Worm (Caenorhabditis elegans) whole organism, L2 larva: ENCODE results near the gene nex-4.

Source experiments
- C34F6.9 ChIP-seq: fragments of 150-350 bp; optimal IDR thresholded peaks from 2 replicates; lab custom pipeline; 2014; ENCODE audit warnings: missing biosample characterization, missing genetic modification characterization
- R02D3.7 ChIP-seq: fragments of 150-350 bp; optimal IDR thresholded peaks from 2 replicates; lab custom pipeline; 2014; ENCODE audit warnings: missing biosample characterization, missing genetic modification characterization
- Y55F3AM.14 ChIP-seq: fragments of 200-800 bp; sonication (Bioruptor generic); optimal IDR thresholded peaks from 2 replicates; lab custom pipeline; 2018; ENCODE audit warnings: mild to moderate bottlenecking, missing genetic modification characterization, missing compliant biosample characterization
- ZK546.5 ChIP-seq: sonication (generic microtip); optimal IDR thresholded peaks from 2 replicates; lab custom pipeline; 2017; ENCODE audit warnings: missing biosample characterization, missing genetic modification characterization
- alr-1 ChIP-seq: fragments of 150-350 bp; optimal IDR thresholded peaks from 2 replicates; lab custom pipeline; 2014; ENCODE audit warnings: missing biosample characterization, missing genetic modification characterization
- aly-2 ChIP-seq: fragments of 150-350 bp; optimal IDR thresholded peaks from 2 replicates; lab custom pipeline; 2014; ENCODE audit warnings: missing biosample characterization, missing genetic modification characterization
- ama-1 ChIP-seq: fragments of 150-350 bp; optimal IDR thresholded peaks from 2 replicates; lab custom pipeline; 2018; ENCODE audit warnings: inconsistent platforms
- blmp-1 ChIP-seq: sonication (generic microtip); optimal IDR thresholded peaks from 2 replicates; lab custom pipeline; 2017; ENCODE audit warnings: missing genetic modification characterization, mild to moderate bottlenecking, missing compliant biosample characterization, antibody characterized with exemption, moderate library complexity; ENCODE audit not compliant: insufficient read depth
- ceh-16 ChIP-seq: fragments of 150-350 bp; optimal IDR thresholded peaks from 2 replicates; lab custom pipeline; 2014; ENCODE audit warnings: missing biosample characterization, missing genetic modification characterization
- ceh-82 ChIP-seq: fragments of 150-350 bp; optimal IDR thresholded peaks from 2 replicates; lab custom pipeline; 2014; ENCODE audit warnings: missing biosample characterization, missing genetic modification characterization
- crh-2 ChIP-seq: sonication (generic microtip); optimal IDR thresholded peaks from 2 replicates; lab custom pipeline; 2017; ENCODE audit warnings: missing biosample characterization, missing genetic modification characterization
- dmd-4 ChIP-seq: sonication (generic microtip); optimal IDR thresholded peaks from 2 replicates; lab custom pipeline; 2017; ENCODE audit warnings: missing biosample characterization, missing genetic modification characterization
- elt-1 ChIP-seq: fragments of 150-350 bp; optimal IDR thresholded peaks from 2 replicates; lab custom pipeline; 2014; ENCODE audit warnings: missing biosample characterization, missing genetic modification characterization
- elt-3 ChIP-seq: sonication (generic microtip); optimal IDR thresholded peaks from 2 replicates; lab custom pipeline; 2017; ENCODE audit warnings: missing biosample characterization, missing genetic modification characterization
- fos-1 ChIP-seq: fragments of 150-350 bp; optimal IDR thresholded peaks from 2 replicates; lab custom pipeline; 2014; ENCODE audit warnings: missing biosample characterization, missing genetic modification characterization
- lin-11 ChIP-seq: fragments of 150-350 bp; sonication (generic microtip); optimal IDR thresholded peaks from 2 replicates; lab custom pipeline; 2014; ENCODE audit warnings: missing biosample characterization, missing genetic modification characterization, inconsistent platforms, mixed read lengths
- lin-13 ChIP-seq: fragments of 150-350 bp; optimal IDR thresholded peaks from 2 replicates; lab custom pipeline; 2014; ENCODE audit warnings: missing biosample characterization, missing genetic modification reagents, missing genetic modification characterization
- mab-5 ChIP-seq: fragments of 150-350 bp; optimal IDR thresholded peaks from 2 replicates; lab custom pipeline; 2014; ENCODE audit warnings: missing biosample characterization, missing genetic modification characterization
- mbf-1 ChIP-seq: sonication (generic microtip); optimal IDR thresholded peaks from 2 replicates; lab custom pipeline; 2017; ENCODE audit warnings: missing biosample characterization, missing genetic modification characterization
- mdl-1 ChIP-seq, 2 experiments: fragments of 150-350 bp in 1 of 2; sonication (generic microtip) in 1 of 2; optimal IDR thresholded peaks; 2 replicates each; lab custom pipeline; 2017; ENCODE audit warnings: missing biosample characterization in 2 of 2, missing genetic modification characterization in 2 of 2
- nhr-10 ChIP-seq: sonication (generic microtip); optimal IDR thresholded peaks from 2 replicates; lab custom pipeline; 2017; ENCODE audit warnings: missing biosample characterization, missing genetic modification characterization
- nhr-11 ChIP-seq: fragments of 150-350 bp; optimal IDR thresholded peaks from 2 replicates; lab custom pipeline; 2014; ENCODE audit warnings: missing biosample characterization, missing genetic modification characterization
- nhr-12 ChIP-seq: fragments of 150-350 bp; optimal IDR thresholded peaks from 2 replicates; lab custom pipeline; 2014; ENCODE audit warnings: missing biosample characterization, missing genetic modification characterization
- nhr-129 ChIP-seq: fragments of 150-350 bp; optimal IDR thresholded peaks from 2 replicates; lab custom pipeline; 2014; ENCODE audit warnings: missing biosample characterization, missing genetic modification characterization
- nhr-21 ChIP-seq: fragments of 150-350 bp; optimal IDR thresholded peaks from 2 replicates; lab custom pipeline; 2014; ENCODE audit warnings: missing biosample characterization, missing genetic modification characterization
- nhr-23 ChIP-seq: fragments of 150-350 bp; optimal IDR thresholded peaks from 2 replicates; lab custom pipeline; 2014; ENCODE audit warnings: missing biosample characterization, missing genetic modification reagents, missing genetic modification characterization
- nhr-237 ChIP-seq: fragments of 150-350 bp; optimal IDR thresholded peaks from 2 replicates; lab custom pipeline; 2014; ENCODE audit warnings: missing biosample characterization, missing genetic modification characterization
- nhr-25 ChIP-seq: fragments of 150-350 bp; sonication (generic microtip); optimal IDR thresholded peaks from 3 replicates; lab custom pipeline; 2014; ENCODE audit warnings: missing biosample characterization, missing genetic modification characterization
- nhr-6 ChIP-seq: fragments of 150-350 bp; optimal IDR thresholded peaks from 2 replicates; lab custom pipeline; 2014; ENCODE audit warnings: missing biosample characterization, missing genetic modification characterization
- peb-1 ChIP-seq: fragments of 150-350 bp; optimal IDR thresholded peaks from 2 replicates; lab custom pipeline; 2014; ENCODE audit warnings: missing biosample characterization, missing genetic modification characterization
- sem-4 ChIP-seq: fragments of 150-350 bp; optimal IDR thresholded peaks from 2 replicates; lab custom pipeline; 2014; ENCODE audit warnings: missing biosample characterization, missing genetic modification reagents, missing genetic modification characterization
- skn-1 ChIP-seq: sonication (generic microtip); optimal IDR thresholded peaks from 2 replicates; lab custom pipeline; 2017; ENCODE audit warnings: missing biosample characterization, missing genetic modification characterization
- sma-3 ChIP-seq: sonication (generic microtip); optimal IDR thresholded peaks from 2 replicates; lab custom pipeline; 2016; ENCODE audit warnings: missing genetic modification reagents, missing genetic modification characterization, missing compliant biosample characterization
- sma-9 ChIP-seq, 2 experiments: fragments of 150-350 bp in 1 of 2; sonication (generic microtip) in 1 of 2; optimal IDR thresholded peaks; 2 replicates each; lab custom pipeline; 2014 to 2016; ENCODE audit warnings: missing genetic modification characterization in 2 of 2, mild to moderate bottlenecking in 1 of 2, missing biosample characterization in 1 of 2, missing compliant biosample characterization in 1 of 2, missing genetic modification reagents in 1 of 2, moderate library complexity in 1 of 2
- snpc-4 ChIP-seq: fragments of 150-350 bp; optimal IDR thresholded peaks from 2 replicates; lab custom pipeline; 2014; ENCODE audit warnings: missing biosample characterization, missing genetic modification characterization
- unc-39 ChIP-seq: fragments of 150-350 bp; optimal IDR thresholded peaks from 2 replicates; lab custom pipeline; 2014; ENCODE audit warnings: missing biosample characterization, missing genetic modification characterization
- unc-55 ChIP-seq: fragments of 150-350 bp; sonication (generic microtip); optimal IDR thresholded peaks from 3 replicates; lab custom pipeline; 2014; ENCODE audit warnings: missing biosample characterization, missing genetic modification reagents, missing genetic modification characterization
- zag-1 ChIP-seq: fragments of 150-350 bp; optimal IDR thresholded peaks from 2 replicates; lab custom pipeline; 2014; ENCODE audit warnings: missing biosample characterization, missing genetic modification characterization
- ztf-1 ChIP-seq: fragments of 200-800 bp; sonication (Bioruptor generic); conservative IDR thresholded peaks from 2 replicates; pipeline ENCODE4 v1.3.6; 2022; ENCODE audit warnings: missing genetic modification characterization, missing compliant biosample characterization
- ztf-4 ChIP-seq: fragments of 150-350 bp; optimal IDR thresholded peaks from 2 replicates; lab custom pipeline; 2014; ENCODE audit warnings: missing biosample characterization, missing genetic modification characterization

The nex-4 gene

ce11 chrV:4826710-4827380 is 24.4 kb upstream of the nex-4 start, which contains the start of the genes hsp-6 and C37H5.5 (continued):
- TF ChIP-seq nhr-237 (tag; lab: Kevin White, UChicago) (no peak), lin-13 (GFP tag; lab: Kevin White, UChicago) (peak; percentile 80), crh-2 (peak; percentile 88)

ce11 chrV:4834277-4834676 is 17.0 kb upstream of the nex-4 start, which contains the start of gene C37H5.14:
Gene C37H5.14 (minus strand): TSS chrV:4834377.
- TF ChIP-seq Y55F3AM.14 (GFP tag; lab: Kevin White, UChicago) (no peak), mab-5 (tag; lab: Kevin White, UChicago) (no peak), ztf-4 (tag; lab: Kevin White, UChicago) (no peak), dmd-4 (no peak), nhr-237 (tag; lab: Kevin White, UChicago) (no peak), nhr-10 (tag; lab: Kevin White, UChicago) (no peak), fos-1 (tag; lab: Kevin White, UChicago) (no peak), ZK546.5 (tag; lab: Kevin White, UChicago) (no peak), zag-1 (tag; lab: Kevin White, UChicago) (no peak), ceh-82 (no peak), nhr-12 (tag; lab: Kevin White, UChicago) (no peak)

ce11 chrV:4839913-4840312 is 11.3 kb upstream of the nex-4 start, which contains the start of gene nas-9:
Gene nas-9 (minus strand): TSS chrV:4840013.
- TF ChIP-seq nhr-10 (tag; lab: Kevin White, UChicago) (no peak), nhr-129 (tag; lab: Kevin White, UChicago) (no peak), zag-1 (tag; lab: Kevin White, UChicago) (no peak), ceh-82 (no peak), blmp-1 (tag; lab: Kevin White, UChicago) (no peak), nhr-23 (tag; lab: Kevin White, UChicago) (no peak), ztf-4 (tag; lab: Kevin White, UChicago) (no peak), dmd-4 (no peak), mbf-1 (tag; lab: Kevin White, UChicago) (no peak), elt-3 (tag; lab: Kevin White, UChicago) (no peak), mdl-1 (tag; optimal IDR thresholded peaks at IDR 0.05; lab: Kevin White, UChicago) (no peak), alr-1 (tag; lab: Kevin White, UChicago) (no peak), snpc-4 (tag; lab: Kevin White, UChicago) (no peak), lin-11 (tag; lab: Kevin White, UChicago) (no peak), sem-4 (tag; lab: Kevin White, UChicago) (no peak), nhr-12 (tag; lab: Kevin White, UChicago) (no peak), nhr-11 (no peak), ama-1 (lab: Kevin White, UChicago) (no peak)
- TF ChIP-seq, all 48 proteins: peak for 0

- no peak for TF ChIP-seq skn-1
Measured at ce11 chrV:4841179-4841578, 10.1 kb upstream of the nex-4 start, which contains the start of gene cwp-1. Gene cwp-1 (minus strand): TSS chrV:4841279.

ce11 chrV:4842544-4842943 is 8.7 kb upstream of the nex-4 start, which contains the start of the genes cwp-2 and cwp-3:
Gene cwp-2 (minus strand): TSS chrV:4842644.
Gene cwp-3 (plus strand): TSS chrV:4842836.
- TF ChIP-seq C34F6.9 (tag; lab: Kevin White, UChicago) (no peak), ama-1 (lab: Kevin White, UChicago) (no peak), unc-39 (tag; lab: Kevin White, UChicago) (no peak)

ce11 chrV:4844591-4844990 is 6.6 kb upstream of the nex-4 start, which contains the start of gene abhd-5.2:
Gene abhd-5.2 (plus strand): TSS chrV:4844685.
- TF ChIP-seq sma-9 (GFP tag; optimal IDR thresholded peaks at IDR 0.05; lab: Kevin White, UChicago) (peak; percentile 45), sma-9 (tag; optimal IDR thresholded peaks at IDR 0.05; lab: Kevin White, UChicago) (no peak), lin-13 (GFP tag; lab: Kevin White, UChicago) (no peak), peb-1 (tag; lab: Kevin White, UChicago) (no peak), R02D3.7 (tag; lab: Kevin White, UChicago) (no peak), aly-2 (tag; lab: Kevin White, UChicago) (no peak), skn-1 (no peak), elt-1 (no peak), unc-39 (tag; lab: Kevin White, UChicago) (no peak), ztf-1 (no peak), nhr-129 (tag; lab: Kevin White, UChicago) (peak; percentile 79), nhr-25 (peak; percentile 7), nhr-21 (tag; lab: Kevin White, UChicago) (no peak), nhr-10 (tag; lab: Kevin White, UChicago) (no peak), ceh-16 (tag; lab: Kevin White, UChicago) (no peak), unc-55 (GFP tag; lab: Kevin White, UChicago) (peak; percentile 66), ztf-4 (tag; lab: Kevin White, UChicago) (no peak), lin-11 (tag; lab: Kevin White, UChicago) (no peak), mab-5 (tag; lab: Kevin White, UChicago) (no peak), crh-2 (peak; percentile 45), ceh-82 (no peak), nhr-6 (tag; lab: Kevin White, UChicago) (no peak), mdl-1 (tag; optimal IDR thresholded peaks at IDR 0.05; lab: Kevin White, UChicago) (no peak), sma-3 (peak; percentile 12)
